Worm (Caenorhabditis elegans) whole organism, L2 larva: ENCODE data around the gene K02E7.7.

Experiments
- aly-2 ChIP-seq: fragments of 150-350 bp; optimal IDR thresholded peaks from 2 replicates; lab custom pipeline; 2014; ENCODE audit warnings: missing biosample characterization, missing genetic modification characterization
- ceh-16 ChIP-seq: fragments of 150-350 bp; optimal IDR thresholded peaks from 2 replicates; lab custom pipeline; 2014; ENCODE audit warnings: missing biosample characterization, missing genetic modification characterization
- ceh-82 ChIP-seq: fragments of 150-350 bp; optimal IDR thresholded peaks from 2 replicates; lab custom pipeline; 2014; ENCODE audit warnings: missing biosample characterization, missing genetic modification characterization
- egl-27 ChIP-seq: sonication (generic microtip); optimal IDR thresholded peaks from 3 replicates; lab custom pipeline; 2017; ENCODE audit warnings: missing biosample characterization, missing genetic modification reagents, missing genetic modification characterization
- elt-1 ChIP-seq: fragments of 150-350 bp; optimal IDR thresholded peaks from 2 replicates; lab custom pipeline; 2014; ENCODE audit warnings: missing biosample characterization, missing genetic modification characterization
- lin-11 ChIP-seq: fragments of 150-350 bp; sonication (generic microtip); optimal IDR thresholded peaks from 2 replicates; lab custom pipeline; 2014; ENCODE audit warnings: missing biosample characterization, missing genetic modification characterization, inconsistent platforms, mixed read lengths
- nhr-12 ChIP-seq: fragments of 150-350 bp; optimal IDR thresholded peaks from 2 replicates; lab custom pipeline; 2014; ENCODE audit warnings: missing biosample characterization, missing genetic modification characterization
- unc-39 ChIP-seq: fragments of 150-350 bp; optimal IDR thresholded peaks from 2 replicates; lab custom pipeline; 2014; ENCODE audit warnings: missing biosample characterization, missing genetic modification characterization
- zag-1 ChIP-seq: fragments of 150-350 bp; optimal IDR thresholded peaks from 2 replicates; lab custom pipeline; 2014; ENCODE audit warnings: missing biosample characterization, missing genetic modification characterization
- ztf-4 ChIP-seq: fragments of 150-350 bp; optimal IDR thresholded peaks from 2 replicates; lab custom pipeline; 2014; ENCODE audit warnings: missing biosample characterization, missing genetic modification characterization

ce11 chrII:1072106-1072505, 17.3 kb downstream of the K02E7.7 start, which contains the start of gene K02E7.4:
- TF ChIP-seq ztf-4 (no peak), unc-39 (no peak), nhr-12 (tag; lab: Kevin White, UChicago) (no peak), lin-11 (tag; lab: Kevin White, UChicago) (no peak), egl-27 (tag; lab: Kevin White, UChicago) (no peak), aly-2 (tag; lab: Kevin White, UChicago) (no peak), ceh-16 (tag; lab: Kevin White, UChicago) (no peak), zag-1 (tag; lab: Kevin White, UChicago) (no peak), ceh-82 (tag; lab: Kevin White, UChicago) (no peak), elt-1 (no peak)
